Fruit fly (Drosophila melanogaster) whole organism, embryonic: Measurements from ENCODE around the gene CG3009.
A peak's percentile ranks its signal among the peaks of the same experiment; 100 is the strongest.

Experiments
- ATbp ChIP-seq: fragments of 200-800 bp; sonication (Bioruptor generic); optimal IDR thresholded peaks from 2 replicates; lab custom pipeline; 2017; ENCODE audit warnings: missing biosample characterization, mild to moderate bottlenecking, missing genetic modification characterization, missing genetic modification reagents
- Abd-B ChIP-seq: fragments of 200-800 bp; sonication (Bioruptor generic); optimal IDR thresholded peaks from 2 replicates; lab custom pipeline; 2018; ENCODE audit warnings: missing biosample characterization, mild to moderate bottlenecking, missing genetic modification characterization, moderate library complexity
- B-H1 ChIP-seq: fragments of 200-800 bp; sonication (Bioruptor generic); IDR thresholded peaks from 3 replicates; pipeline ENCODE4 v1.3.6; 2022; ENCODE audit warnings: missing biosample characterization, missing genetic modification characterization
- BEAF-32 ChIP-seq: fragments of 200-800 bp; sonication (Bioruptor generic); optimal IDR thresholded peaks from 3 replicates; lab custom pipeline; 2017; ENCODE audit warnings: missing biosample characterization, missing genetic modification characterization, mild to moderate bottlenecking, moderate library complexity, missing genetic modification reagents
- Bdp1 ChIP-seq: fragments of 200-800 bp; sonication (Bioruptor generic); optimal IDR thresholded peaks from 3 replicates; lab custom pipeline; 2016; ENCODE audit warnings: missing biosample characterization, missing genetic modification characterization
- CG10431 ChIP-seq: fragments of 200-800 bp; sonication (Bioruptor generic); optimal IDR thresholded peaks from 3 replicates; lab custom pipeline; 2018; ENCODE audit warnings: missing biosample characterization, mild to moderate bottlenecking, missing genetic modification characterization
- CG10959 ChIP-seq: fragments of 200-800 bp; sonication (Bioruptor generic); IDR thresholded peaks from 2 replicates; pipeline ENCODE4 v1.3.6; 2022; ENCODE audit warnings: missing biosample characterization, missing genetic modification characterization
- CG11247 ChIP-seq: fragments of 200-800 bp; sonication (Bioruptor generic); IDR thresholded peaks from 2 replicates; pipeline ENCODE4 v1.3.6; 2022; ENCODE audit warnings: missing biosample characterization, missing genetic modification characterization
- CG12155 ChIP-seq: fragments of 200-800 bp; sonication (Bioruptor generic); optimal IDR thresholded peaks from 3 replicates; lab custom pipeline; 2016; ENCODE audit warnings: missing biosample characterization, missing genetic modification characterization
- CG1233 ChIP-seq: fragments of 200-800 bp; sonication (Bioruptor generic); optimal IDR thresholded peaks from 4 replicates; lab custom pipeline; 2018; ENCODE audit warnings: missing biosample characterization, mild to moderate bottlenecking, missing genetic modification characterization
- CG12744 ChIP-seq: fragments of 200-800 bp; sonication (Bioruptor generic); optimal IDR thresholded peaks from 2 replicates; lab custom pipeline; 2016; ENCODE audit warnings: missing biosample characterization, missing genetic modification characterization
- CG14050 ChIP-seq: fragments of 200-800 bp; sonication (Bioruptor generic); IDR thresholded peaks from 3 replicates; pipeline ENCODE4 v1.3.6; 2022; ENCODE audit warnings: missing biosample characterization, missing genetic modification characterization
- CG14710 ChIP-seq: fragments of 200-800 bp; sonication (Bioruptor generic); optimal IDR thresholded peaks from 3 replicates; lab custom pipeline; 2019; ENCODE audit warnings: missing biosample characterization, mild to moderate bottlenecking, missing genetic modification characterization, moderate library complexity
- CG1602 ChIP-seq: fragments of 200-800 bp; sonication (Bioruptor generic); optimal IDR thresholded peaks from 3 replicates; lab custom pipeline; 2016; ENCODE audit warnings: missing biosample characterization, missing genetic modification characterization
- CG1647 ChIP-seq: fragments of 200-800 bp; sonication (Bioruptor generic); optimal IDR thresholded peaks from 3 replicates; lab custom pipeline; 2016; ENCODE audit warnings: missing biosample characterization, missing genetic modification characterization
- CG16813 ChIP-seq: fragments of 200-800 bp; sonication (Bioruptor generic); IDR thresholded peaks from 3 replicates; pipeline ENCODE4 v1.3.6; 2022; ENCODE audit warnings: missing biosample characterization, missing genetic modification characterization; ENCODE audit not compliant: partially characterized antibody
- CG17328 ChIP-seq: fragments of 200-800 bp; sonication (Bioruptor generic); IDR thresholded peaks from 2 replicates; pipeline ENCODE4 v1.3.6; 2022; ENCODE audit warnings: missing biosample characterization, missing genetic modification characterization
- CG17802 ChIP-seq: fragments of 200-800 bp; sonication (Bioruptor generic); optimal IDR thresholded peaks from 2 replicates; lab custom pipeline; 2018; ENCODE audit warnings: missing biosample characterization, mild to moderate bottlenecking, missing genetic modification characterization, moderate library complexity
- CG17829 ChIP-seq: fragments of 200-800 bp; optimal IDR thresholded peaks from 2 replicates; lab custom pipeline; 2019; ENCODE audit warnings: missing biosample characterization, mild to moderate bottlenecking, missing genetic modification characterization, moderate library complexity
- CG18599 ChIP-seq: fragments of 200-800 bp; sonication (Bioruptor generic); optimal IDR thresholded peaks from 3 replicates; lab custom pipeline; 2017; ENCODE audit warnings: missing biosample characterization, missing genetic modification characterization, mild to moderate bottlenecking, moderate library complexity, missing genetic modification reagents
- CG2129 ChIP-seq: fragments of 200-800 bp; sonication (Bioruptor generic); IDR thresholded peaks from 2 replicates; pipeline ENCODE4 v1.3.6; 2022; ENCODE audit warnings: missing biosample characterization, missing genetic modification characterization; ENCODE audit not compliant: partially characterized antibody
- CG3065 ChIP-seq: fragments of 200-800 bp; sonication (Bioruptor generic); optimal IDR thresholded peaks from 2 replicates; lab custom pipeline; 2016; ENCODE audit warnings: missing biosample characterization, missing genetic modification characterization
- CG34422 ChIP-seq: fragments of 200-800 bp; sonication (Bioruptor generic); IDR thresholded peaks from 3 replicates; pipeline ENCODE4 v1.3.6; 2022; ENCODE audit warnings: missing biosample characterization, missing genetic modification characterization
- CG3726 ChIP-seq: fragments of 200-800 bp; sonication (Bioruptor generic); IDR thresholded peaks from 3 replicates; pipeline ENCODE4, ENCODE4 v1.3.6; 2022; ENCODE audit warnings: missing biosample characterization, missing genetic modification characterization
- CG3847 ChIP-seq: fragments of 200-800 bp; sonication (Bioruptor generic); IDR thresholded peaks from 2 replicates; pipeline ENCODE4 v1.3.6; 2022; ENCODE audit warnings: missing biosample characterization, missing genetic modification characterization
- CG4328 ChIP-seq: fragments of 200-800 bp; sonication (Bioruptor generic); optimal IDR thresholded peaks from 3 replicates; lab custom pipeline; 2017; ENCODE audit warnings: missing biosample characterization, missing genetic modification reagents, missing genetic modification characterization
- CG4820 ChIP-seq: fragments of 200-800 bp; sonication (Bioruptor generic); optimal IDR thresholded peaks from 3 replicates; lab custom pipeline; 2016; ENCODE audit warnings: missing biosample characterization, missing genetic modification characterization
- CG5953 ChIP-seq: fragments of 200-800 bp; sonication (Bioruptor generic); IDR thresholded peaks from 2 replicates; pipeline ENCODE4 v1.3.6; 2022; ENCODE audit warnings: missing biosample characterization, missing genetic modification characterization
- CG6854 ChIP-seq: fragments of 200-800 bp; sonication (Bioruptor generic); optimal IDR thresholded peaks from 3 replicates; lab custom pipeline; 2017; ENCODE audit warnings: missing biosample characterization, mild to moderate bottlenecking, missing genetic modification characterization
- CG8290 ChIP-seq, 3 experiments: fragments of 200-800 bp; sonication (Bioruptor generic); optimal IDR thresholded peaks; 2 replicates each; lab custom pipeline; 2016 to 2019; ENCODE audit warnings: missing biosample characterization in 3 of 3, missing genetic modification characterization in 3 of 3, mild to moderate bottlenecking in 2 of 3, moderate library complexity in 1 of 3
- CG8478 ChIP-seq: fragments of >200 bp; optimal IDR thresholded peaks from 2 replicates; lab custom pipeline; 2018
- CG9876 ChIP-seq: fragments of 200-800 bp; sonication (Bioruptor generic); optimal IDR thresholded peaks from 2 replicates; lab custom pipeline; 2016; ENCODE audit warnings: missing biosample characterization, missing genetic modification characterization
- CrebB ChIP-seq: fragments of 200-800 bp; sonication (Bioruptor generic); optimal IDR thresholded peaks from 3 replicates; lab custom pipeline; 2018; ENCODE audit warnings: missing biosample characterization, mild to moderate bottlenecking, missing genetic modification characterization
- Dll ChIP-seq: fragments of 200-800 bp; sonication (Bioruptor generic); IDR thresholded peaks from 4 replicates; pipeline ENCODE4 v1.3.6; 2022; ENCODE audit warnings: missing biosample characterization, missing genetic modification characterization; ENCODE audit not compliant: partially characterized antibody
- Dref ChIP-seq: fragments of 200-800 bp; sonication (Bioruptor generic); IDR thresholded peaks from 2 replicates; pipeline ENCODE4 v1.3.6; 2022; ENCODE audit warnings: missing biosample characterization, missing genetic modification characterization
- Hey ChIP-seq: fragments of 200-800 bp; sonication (Bioruptor generic); optimal IDR thresholded peaks from 3 replicates; lab custom pipeline; 2018; ENCODE audit warnings: missing biosample characterization, mild to moderate bottlenecking, missing genetic modification characterization
- Hmx ChIP-seq: fragments of 200-800 bp; sonication (Bioruptor generic); optimal IDR thresholded peaks from 2 replicates; lab custom pipeline; 2016; ENCODE audit warnings: missing biosample characterization, missing genetic modification characterization
- NFAT ChIP-seq: fragments of 200-800 bp; sonication (Bioruptor generic); IDR thresholded peaks from 2 replicates; pipeline ENCODE4 v1.3.6; 2022; ENCODE audit warnings: missing biosample characterization, missing genetic modification characterization
- TFAM ChIP-seq: fragments of 200-800 bp; sonication (Bioruptor generic); optimal IDR thresholded peaks from 2 replicates; lab custom pipeline; 2017; ENCODE audit warnings: missing biosample characterization, missing genetic modification characterization, inconsistent platforms
- ash1 ChIP-seq: fragments of 200-800 bp; sonication (Bioruptor generic); optimal IDR thresholded peaks from 2 replicates; lab custom pipeline; 2018; ENCODE audit warnings: missing biosample characterization, mild to moderate bottlenecking, missing genetic modification characterization
- cwo ChIP-seq: fragments of 200-800 bp; sonication (Bioruptor generic); optimal IDR thresholded peaks from 3 replicates; lab custom pipeline; 2017; ENCODE audit warnings: missing biosample characterization, missing genetic modification characterization, mild to moderate bottlenecking, moderate library complexity, missing genetic modification reagents
- gt ChIP-seq: fragments of 200-800 bp; sonication (Bioruptor generic); IDR thresholded peaks from 2 replicates; pipeline ENCODE4 v1.3.6; 2022; ENCODE audit warnings: missing biosample characterization, missing genetic modification characterization
- hkb ChIP-seq, 2 experiments: fragments of 200-800 bp in 1 of 2; fragments of >200 bp in 1 of 2; sonication (Bioruptor generic) in 1 of 2; IDR thresholded peaks in 1 of 2; optimal IDR thresholded peaks in 1 of 2; 2 replicates each; pipeline versions ENCODE4 v1.3.6 to Lab custom; 2017 to 2022; ENCODE audit warnings: missing biosample characterization in 1 of 2, missing genetic modification characterization in 1 of 2
- insv ChIP-seq, 2 experiments: fragments of 200-800 bp; sonication (Bioruptor generic); optimal IDR thresholded peaks; 3 replicates each; lab custom pipeline; 2016 to 2018; ENCODE audit warnings: missing biosample characterization in 2 of 2, missing genetic modification characterization in 2 of 2
- otp ChIP-seq: fragments of 200-800 bp; sonication (Bioruptor generic); IDR thresholded peaks from 3 replicates; pipeline ENCODE4, ENCODE4 v1.3.6; 2022; ENCODE audit warnings: missing biosample characterization, missing genetic modification characterization
- pho ChIP-seq: fragments of 200-800 bp; sonication (Bioruptor generic); optimal IDR thresholded peaks from 2 replicates; lab custom pipeline; 2016; ENCODE audit warnings: missing biosample characterization, missing genetic modification characterization
- psq ChIP-seq: fragments of 200-800 bp; sonication (Bioruptor generic); optimal IDR thresholded peaks from 2 replicates; lab custom pipeline; 2017; ENCODE audit warnings: missing biosample characterization, missing genetic modification characterization
- run ChIP-seq: fragments of 200-800 bp; sonication (Bioruptor generic); optimal IDR thresholded peaks from 3 replicates; lab custom pipeline; 2018; ENCODE audit warnings: missing biosample characterization, mild to moderate bottlenecking, missing genetic modification characterization
- slbo ChIP-seq: fragments of 200-800 bp; sonication (Bioruptor generic); IDR thresholded peaks from 2 replicates; pipeline ENCODE4 v1.3.6; 2022; ENCODE audit warnings: missing biosample characterization, missing genetic modification characterization
- twi ChIP-seq: fragments of 200-800 bp; optimal IDR thresholded peaks from 2 replicates; lab custom pipeline; 2019; ENCODE audit warnings: missing biosample characterization, mild to moderate bottlenecking, missing genetic modification characterization, moderate library complexity
- vfl ChIP-seq: fragments of 200-800 bp; sonication (Bioruptor generic); optimal IDR thresholded peaks from 2 replicates; lab custom pipeline; 2016; ENCODE audit warnings: missing biosample characterization, missing genetic modification characterization
- vvl ChIP-seq: fragments of 200-800 bp; sonication (Bioruptor generic); IDR thresholded peaks from 2 replicates; pipeline ENCODE4 v1.3.6; 2022; ENCODE audit warnings: missing biosample characterization, missing genetic modification characterization

CG3009 gene

DNA sequence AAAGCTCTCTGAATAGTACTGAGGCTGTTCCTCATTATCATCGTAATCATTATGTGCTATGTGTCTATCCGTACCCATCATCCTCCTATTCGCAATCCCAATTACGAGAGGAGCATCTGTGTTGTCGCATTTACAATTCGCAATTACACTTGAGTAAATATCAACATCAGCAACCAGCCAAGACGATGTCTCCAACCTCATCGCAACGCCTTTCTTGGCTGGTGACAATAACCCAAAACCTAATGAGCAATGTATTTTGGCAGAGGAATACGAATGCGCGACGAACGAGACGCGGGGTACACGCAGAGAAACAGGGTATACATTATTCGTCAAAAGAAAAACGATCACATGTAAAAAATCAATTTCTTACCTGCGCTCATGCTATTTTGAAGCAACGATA, 56.0 kb downstream of the CG3009 start (continued):
- no peak for TF ChIP-seq vfl (GFP tag; lab: Kevin White, UChicago)
- no peak for TF ChIP-seq CG1233
- peak; percentile 39 for TF ChIP-seq ash1
- peak; percentile 46 for TF ChIP-seq pho (GFP tag; lab: Kevin White, UChicago)
- no peak for TF ChIP-seq CG12744 (GFP tag; lab: Kevin White, UChicago)
- no peak for TF ChIP-seq CG3847 (GFP tag; lab: Robert Waterston, UW)
- TF ChIP-seq CG6854 (GFP tag; lab: Kevin White, UChicago): no peak
- peak; percentile 28 for TF ChIP-seq CG1647 (GFP tag; lab: Kevin White, UChicago)
- no peak for TF ChIP-seq vvl (GFP tag; lab: Robert Waterston, UW)
- TF ChIP-seq Abd-B (GFP tag; lab: Kevin White, UChicago): no peak
- TF ChIP-seq CG18599 (GFP tag; lab: Kevin White, UChicago): peak; percentile 80
- TF ChIP-seq CG5953 (GFP tag; lab: Robert Waterston, UW): no peak
- TF ChIP-seq BEAF-32: no peak
- no peak for TF ChIP-seq CG3065 (GFP tag; lab: Kevin White, UChicago)
- no peak for TF ChIP-seq CG8478 (lab: Kevin White, UChicago)
- TF ChIP-seq CG10959 (GFP tag; lab: Robert Waterston, UW): no peak
- no peak for TF ChIP-seq run (tag; lab: Kevin White, UChicago)
- no peak for TF ChIP-seq slbo (GFP tag; lab: Robert Waterston, UW)
- TF ChIP-seq twi (tag; lab: Kevin White, UChicago): no peak
- TF ChIP-seq CG17802 (tag; lab: Kevin White, UChicago): no peak
- TF ChIP-seq cwo (GFP tag; lab: Kevin White, UChicago): peak; percentile 19
- TF ChIP-seq CG1602 (GFP tag; lab: Kevin White, UChicago): no peak
- TF ChIP-seq CrebB (tag; lab: Kevin White, UChicago): no peak
- TF ChIP-seq CG17328 (GFP tag; lab: Robert Waterston, UW): no peak
- TF ChIP-seq TFAM (GFP tag; lab: Kevin White, UChicago): no peak
- TF ChIP-seq Bdp1: no peak
- no peak for TF ChIP-seq CG8290 (GFP tag; optimal IDR thresholded peaks at IDR 0.05; lab: Kevin White, UChicago)
- peak in 1 of 2 experiments; percentile 88 for TF ChIP-seq CG8290 (tag; optimal IDR thresholded peaks at IDR 0.05; lab: Kevin White, UChicago)
- no peak for TF ChIP-seq gt
- no peak for TF ChIP-seq CG11247 (GFP tag; lab: Robert Waterston, UW)
- TF ChIP-seq CG34422 (GFP tag; lab: Robert Waterston, UW): no peak
- TF ChIP-seq insv (GFP tag; optimal IDR thresholded peaks at IDR 0.05; lab: Kevin White, UChicago): no peak

DNA sequence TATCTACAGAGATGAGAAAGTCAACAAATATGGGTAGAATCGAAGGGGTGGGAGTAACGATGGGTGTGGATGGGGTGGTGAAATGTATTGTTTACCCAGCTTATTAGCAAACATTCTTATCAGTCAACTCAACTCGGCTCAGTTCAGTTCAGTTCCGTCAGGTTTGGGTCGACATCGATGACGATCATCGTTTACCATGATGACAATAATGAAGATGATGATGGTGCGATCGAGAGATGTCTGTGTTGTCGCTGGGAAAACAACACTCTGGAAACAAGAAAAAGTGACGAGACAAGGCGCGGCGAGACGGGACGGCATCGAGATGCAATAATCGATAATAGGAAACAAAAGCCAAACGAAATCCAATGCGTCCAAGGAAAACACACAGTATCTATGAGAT, 56.8 kb downstream of the CG3009 start:
- TF ChIP-seq psq: no peak
- TF ChIP-seq CG14710 (tag; lab: Kevin White, UChicago): peak; percentile 44
- no peak for TF ChIP-seq B-H1 (GFP tag; lab: Robert Waterston, UW)
- no peak for TF ChIP-seq CG3726 (GFP tag; lab: Robert Waterston, UW)
- TF ChIP-seq CG17829 (tag; lab: Kevin White, UChicago): no peak
- no peak for TF ChIP-seq otp (GFP tag; lab: Robert Waterston, UW)
- no peak for TF ChIP-seq Dref
- TF ChIP-seq CG4820 (GFP tag; lab: Kevin White, UChicago): no peak
- no peak for TF ChIP-seq CG4328
- no peak for TF ChIP-seq CG12155
- no peak for TF ChIP-seq CG3065 (GFP tag; lab: Kevin White, UChicago)
- no peak for TF ChIP-seq Hey (tag; lab: Kevin White, UChicago)
- TF ChIP-seq CG9876 (GFP tag; lab: Kevin White, UChicago): no peak
- peak; percentile 63 for TF ChIP-seq ATbp (GFP tag; lab: Kevin White, UChicago)
- TF ChIP-seq CG14050 (GFP tag; lab: Robert Waterston, UW): no peak
- TF ChIP-seq Dll: no peak
- no peak for TF ChIP-seq NFAT
- peak; percentile 7 for TF ChIP-seq CG10431
- TF ChIP-seq CG2129 (GFP tag; lab: Robert Waterston, UW): no peak
- no peak for TF ChIP-seq hkb (optimal IDR thresholded peaks at IDR 0.05; lab: Kevin White, UChicago)
- no peak for TF ChIP-seq hkb (GFP tag; IDR thresholded peaks at IDR 0.05; lab: Robert Waterston, UW)
- TF ChIP-seq CG16813 (GFP tag; lab: Robert Waterston, UW): no peak
- no peak for TF ChIP-seq Hmx
